Worm (Caenorhabditis elegans) whole organism, L4 larva: ENCODE measurements around the gene npr-5.

Experiments
- Y105C5A.15 ChIP-seq: fragments of 200-800 bp; sonication (Bioruptor generic); IDR thresholded peaks from 2 replicates; pipeline ENCODE4 v1.3.6; 2022; ENCODE audit warnings: missing genetic modification characterization, missing compliant biosample characterization
- aly-2 ChIP-seq: sonication (generic microtip); optimal IDR thresholded peaks from 2 replicates; lab custom pipeline; 2018; ENCODE audit warnings: missing biosample characterization, missing genetic modification characterization
- egl-27 ChIP-seq: sonication (generic microtip); optimal IDR thresholded peaks from 3 replicates; lab custom pipeline; 2017; ENCODE audit warnings: missing biosample characterization, missing genetic modification reagents, missing genetic modification characterization
- fkh-10 ChIP-seq: fragments of 150-350 bp; optimal IDR thresholded peaks from 2 replicates; lab custom pipeline; 2014; ENCODE audit warnings: missing biosample characterization, missing genetic modification reagents, missing genetic modification characterization
- fos-1 ChIP-seq: fragments of 150-350 bp; optimal IDR thresholded peaks from 2 replicates; lab custom pipeline; 2014; ENCODE audit warnings: missing biosample characterization, missing genetic modification characterization
- pha-4 ChIP-seq, 2 experiments: fragments of 150-350 bp in 1 of 2; fragments of 200-800 bp in 1 of 2; sonication (Bioruptor generic) in 1 of 2; IDR thresholded peaks in 1 of 2; optimal IDR thresholded peaks in 1 of 2; 2 replicates each; pipeline versions ENCODE4 v1.3.6 to Lab custom; 2014 to 2022; ENCODE audit warnings: missing genetic modification characterization in 2 of 2, missing genetic modification reagents in 2 of 2, missing biosample characterization in 1 of 2, missing compliant biosample characterization in 1 of 2
- pqm-1 ChIP-seq: sonication (generic microtip); optimal IDR thresholded peaks from 2 replicates; lab custom pipeline; 2017; ENCODE audit warnings: missing biosample characterization, missing genetic modification characterization
- ztf-11 ChIP-seq: fragments of 150-350 bp; optimal IDR thresholded peaks from 2 replicates; lab custom pipeline; 2014; ENCODE audit warnings: missing biosample characterization, missing genetic modification characterization

DNA sequence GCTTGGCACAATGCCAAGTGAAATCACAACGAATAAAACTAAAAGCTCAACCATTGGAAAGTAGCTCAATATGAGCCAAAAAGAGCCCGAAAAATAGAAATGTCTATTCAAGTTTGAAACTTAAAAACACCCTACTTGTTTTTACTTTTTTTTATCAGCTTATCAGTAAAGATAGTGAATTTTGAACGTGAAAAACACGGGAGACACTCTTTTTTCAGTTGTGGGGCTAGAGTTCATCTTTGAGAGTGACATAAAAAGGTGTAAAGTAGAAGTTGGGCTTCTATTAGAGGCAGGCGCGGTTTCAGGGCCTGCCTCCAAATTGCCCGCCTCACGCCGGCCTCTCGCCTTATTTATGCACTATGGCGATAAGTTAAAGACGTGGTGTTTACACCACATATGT lies 29.9 kb downstream of the npr-5 start, which contains the start of gene oac-39:
- no peak for TF ChIP-seq aly-2
- TF ChIP-seq fkh-10 (GFP tag; lab: Kevin White, UChicago): no peak
- TF ChIP-seq egl-27 (tag; lab: Kevin White, UChicago): no peak
- TF ChIP-seq Y105C5A.15 (GFP tag; lab: Robert Waterston, UW): no peak
- no peak for TF ChIP-seq fos-1 (tag; lab: Kevin White, UChicago)
- TF ChIP-seq ztf-11 (tag; lab: Kevin White, UChicago): no peak
- no peak for TF ChIP-seq pha-4 (GFP tag; IDR thresholded peaks at IDR 0.05; lab: Robert Waterston, UW)
- no peak for TF ChIP-seq pha-4 (tag; optimal IDR thresholded peaks at IDR 0.05; lab: Kevin White, UChicago)
- no peak for TF ChIP-seq pqm-1
